Worm (Caenorhabditis elegans): ENCODE data around the gene smoc-1.

DNA sequence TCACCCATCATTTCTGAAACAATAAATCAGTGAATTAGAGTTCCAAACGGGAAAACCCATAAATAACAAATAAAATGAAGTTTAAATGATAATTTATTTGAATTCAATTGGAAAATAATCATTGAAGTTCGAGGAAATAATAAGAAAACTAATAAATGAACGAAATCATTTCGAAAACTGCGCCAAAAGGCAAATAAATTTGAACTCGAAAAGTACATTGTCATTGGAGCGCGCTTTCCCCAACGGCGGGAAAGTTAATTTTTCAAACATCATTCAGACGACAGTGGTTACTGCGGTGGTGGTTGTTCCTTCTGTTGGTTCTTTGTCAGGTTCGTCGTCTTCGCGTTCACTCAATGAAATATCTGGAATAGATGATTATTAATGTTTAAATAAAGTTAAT lies 24.0 kb upstream of the smoc-1 start, which contains the start of gene npp-22:
- TF ChIP-seq nhr-28 (tag; optimal IDR thresholded peaks at IDR 0.05) (no peak), lin-39 (tag; optimal IDR thresholded peaks at IDR 0.05) (no peak), nfya-1 (tag; optimal IDR thresholded peaks at IDR 0.05; ENCODE audit: insufficient read depth) (peak; percentile 67), jun-1 (tag; optimal IDR thresholded peaks at IDR 0.05) (no peak), snpc-4 (tag; optimal IDR thresholded peaks at IDR 0.05) (peak; percentile 69), egl-5 (tag; optimal IDR thresholded peaks at IDR 0.05) (peak; percentile 42), lsy-12 (tag; optimal IDR thresholded peaks at IDR 0.05) (no peak), mdl-1 (tag; optimal IDR thresholded peaks at IDR 0.05) (no peak), ama-1 (optimal IDR thresholded peaks at IDR 0.05) (no peak), nhr-76 (tag; optimal IDR thresholded peaks at IDR 0.05) (no peak), elt-1 (tag; optimal IDR thresholded peaks at IDR 0.05) (no peak), nhr-237 (tag; optimal IDR thresholded peaks at IDR 0.05) (no peak)
